Fruit fly (Drosophila melanogaster) whole organism, embryonic: ENCODE results near the gene yellow-f.

Experiments used
- BEAF-32 ChIP-seq: fragments of 200-800 bp; sonication (Bioruptor generic); optimal IDR thresholded peaks from 3 replicates; lab custom pipeline; 2017; ENCODE audit warnings: missing biosample characterization, missing genetic modification characterization, mild to moderate bottlenecking, moderate library complexity, missing genetic modification reagents
- CG10431 ChIP-seq: fragments of 200-800 bp; sonication (Bioruptor generic); optimal IDR thresholded peaks from 3 replicates; lab custom pipeline; 2018; ENCODE audit warnings: missing biosample characterization, mild to moderate bottlenecking, missing genetic modification characterization
- CG10654 ChIP-seq: fragments of 200-800 bp; sonication (Bioruptor generic); optimal IDR thresholded peaks from 2 replicates; lab custom pipeline; 2016; ENCODE audit warnings: missing biosample characterization, missing genetic modification characterization
- CG12659 ChIP-seq: fragments of 200-800 bp; sonication (Bioruptor generic); optimal IDR thresholded peaks from 3 replicates; lab custom pipeline; 2017; ENCODE audit warnings: mild to moderate bottlenecking, missing biosample characterization, missing genetic modification reagents, missing genetic modification characterization
- CG13296 ChIP-seq: fragments of 200-800 bp; sonication (Bioruptor generic); optimal IDR thresholded peaks from 3 replicates; lab custom pipeline; 2018; ENCODE audit warnings: missing biosample characterization, mild to moderate bottlenecking, missing genetic modification characterization
- CG16863 ChIP-seq: fragments of 200-800 bp; sonication (Bioruptor generic); optimal IDR thresholded peaks from 3 replicates; lab custom pipeline; 2016; ENCODE audit warnings: missing biosample characterization, missing genetic modification characterization
- CG17829 ChIP-seq: fragments of 200-800 bp; optimal IDR thresholded peaks from 2 replicates; lab custom pipeline; 2019; ENCODE audit warnings: missing biosample characterization, mild to moderate bottlenecking, missing genetic modification characterization, moderate library complexity
- CG18764 ChIP-seq: fragments of 200-800 bp; sonication (Bioruptor generic); optimal IDR thresholded peaks from 3 replicates; lab custom pipeline; 2016; ENCODE audit warnings: missing biosample characterization, missing genetic modification characterization
- CG2129 ChIP-seq: fragments of 200-800 bp; sonication (Bioruptor generic); IDR thresholded peaks from 2 replicates; pipeline ENCODE4 v1.3.6; 2022; ENCODE audit warnings: missing biosample characterization, missing genetic modification characterization; ENCODE audit not compliant: partially characterized antibody
- CG2875 ChIP-seq: fragments of 200-800 bp; sonication (Bioruptor generic); optimal IDR thresholded peaks from 2 replicates; lab custom pipeline; 2017; ENCODE audit warnings: missing biosample characterization, mild to moderate bottlenecking, missing genetic modification characterization, missing genetic modification reagents
- CG3163 ChIP-seq: fragments of 200-800 bp; sonication (Bioruptor generic); optimal IDR thresholded peaks from 3 replicates; lab custom pipeline; 2016; ENCODE audit warnings: missing biosample characterization, missing genetic modification characterization
- CG43689 ChIP-seq: fragments of 200-800 bp; sonication (Bioruptor generic); IDR thresholded peaks from 2 replicates; pipeline ENCODE4 v1.3.6; 2022; ENCODE audit warnings: missing biosample characterization, missing genetic modification characterization
- CG8281 ChIP-seq: fragments of 200-800 bp; sonication (Bioruptor generic); optimal IDR thresholded peaks from 2 replicates; lab custom pipeline; 2018; ENCODE audit warnings: missing biosample characterization, mild to moderate bottlenecking, missing genetic modification characterization, moderate library complexity
- CTCF ChIP-seq: fragments of 200-800 bp; sonication (Bioruptor generic); optimal IDR thresholded peaks from 2 replicates; lab custom pipeline; 2017; ENCODE audit warnings: missing biosample characterization, mild to moderate bottlenecking, missing genetic modification characterization, moderate library complexity
- D19A ChIP-seq: fragments of 200-800 bp; optimal IDR thresholded peaks from 3 replicates; lab custom pipeline; 2019; ENCODE audit warnings: missing biosample characterization, mild to moderate bottlenecking, missing genetic modification characterization, moderate library complexity
- Dbx ChIP-seq: fragments of 200-800 bp; sonication (Bioruptor generic); IDR thresholded peaks from 3 replicates; pipeline ENCODE4 v1.3.6; 2022; ENCODE audit warnings: missing biosample characterization, missing genetic modification characterization
- Dek ChIP-seq: fragments of 200-800 bp; sonication (Bioruptor generic); optimal IDR thresholded peaks from 3 replicates; lab custom pipeline; 2019; ENCODE audit warnings: missing biosample characterization, mild to moderate bottlenecking, missing genetic modification characterization, moderate library complexity
- Doc3 ChIP-seq: fragments of 200-800 bp; sonication (Bioruptor generic); IDR thresholded peaks from 3 replicates; pipeline ENCODE4 v1.3.6; 2022; ENCODE audit warnings: missing biosample characterization, missing genetic modification characterization; ENCODE audit not compliant: partially characterized antibody
- E2f1 ChIP-seq: fragments of 200-800 bp; sonication (Bioruptor generic); IDR thresholded peaks from 2 replicates; pipeline ENCODE4 v1.3.6; 2022; ENCODE audit warnings: missing biosample characterization, missing genetic modification characterization
- HLH54F ChIP-seq: fragments of 200-800 bp; sonication (Bioruptor generic); optimal IDR thresholded peaks from 3 replicates; lab custom pipeline; 2016; ENCODE audit warnings: missing biosample characterization, missing genetic modification characterization
- Hmx ChIP-seq: fragments of 200-800 bp; sonication (Bioruptor generic); optimal IDR thresholded peaks from 2 replicates; lab custom pipeline; 2016; ENCODE audit warnings: missing biosample characterization, missing genetic modification characterization
- Hsf ChIP-seq: fragments of 200-800 bp; sonication (Bioruptor generic); optimal IDR thresholded peaks from 3 replicates; lab custom pipeline; 2016; ENCODE audit warnings: missing biosample characterization, missing genetic modification characterization
- Nf-YA ChIP-seq: fragments of 200-800 bp; sonication (Bioruptor generic); IDR thresholded peaks from 2 replicates; pipeline ENCODE4 v1.3.6; 2022; ENCODE audit warnings: missing biosample characterization, missing genetic modification characterization
- Nf-YB ChIP-seq: fragments of 200-800 bp; sonication (Bioruptor generic); optimal IDR thresholded peaks from 3 replicates; lab custom pipeline; 2019; ENCODE audit warnings: missing biosample characterization, mild to moderate bottlenecking, missing genetic modification characterization, moderate library complexity
- Oaz ChIP-seq: fragments of 200-800 bp; sonication (Bioruptor generic); IDR thresholded peaks from 2 replicates; pipeline ENCODE4 v1.3.6; 2022; ENCODE audit warnings: missing biosample characterization, missing genetic modification characterization
- TFAM ChIP-seq: fragments of 200-800 bp; sonication (Bioruptor generic); optimal IDR thresholded peaks from 2 replicates; lab custom pipeline; 2017; ENCODE audit warnings: missing biosample characterization, missing genetic modification characterization, inconsistent platforms
- Tbp ChIP-seq: fragments of >200 bp; optimal IDR thresholded peaks from 2 replicates; lab custom pipeline; 2018; ENCODE audit warnings: missing biosample characterization, missing genetic modification characterization
- abd-A ChIP-seq: fragments of 200-800 bp; sonication (Bioruptor generic); optimal IDR thresholded peaks from 3 replicates; lab custom pipeline; 2019; ENCODE audit warnings: missing biosample characterization, mild to moderate bottlenecking, missing genetic modification characterization, moderate library complexity
- bsh ChIP-seq, 2 experiments: fragments of 200-800 bp; sonication (Bioruptor generic); optimal IDR thresholded peaks; 2 replicates each; lab custom pipeline; 2017 to 2018; ENCODE audit warnings: mild to moderate bottlenecking in 2 of 2, missing biosample characterization in 2 of 2, missing genetic modification characterization in 2 of 2, moderate library complexity in 1 of 2
- btn ChIP-seq: fragments of 200-800 bp; sonication (Bioruptor generic); optimal IDR thresholded peaks from 2 replicates; lab custom pipeline; 2016; ENCODE audit warnings: missing biosample characterization, missing genetic modification characterization
- caup ChIP-seq: fragments of 200-800 bp; sonication (Bioruptor generic); optimal IDR thresholded peaks from 3 replicates; lab custom pipeline; 2017; ENCODE audit warnings: missing biosample characterization, mild to moderate bottlenecking, missing genetic modification characterization, moderate library complexity; ENCODE audit not compliant: severe bottlenecking
- chn ChIP-seq: fragments of 200-800 bp; sonication (Bioruptor generic); optimal IDR thresholded peaks from 2 replicates; lab custom pipeline; 2016; ENCODE audit warnings: missing biosample characterization, missing genetic modification characterization
- corto ChIP-seq: fragments of 200-800 bp; sonication (Bioruptor generic); optimal IDR thresholded peaks from 2 replicates; lab custom pipeline; 2016; ENCODE audit warnings: missing biosample characterization, mild to moderate bottlenecking, missing genetic modification characterization, moderate library complexity
- fd64A ChIP-seq: fragments of 200-800 bp; sonication (Bioruptor generic); optimal IDR thresholded peaks from 3 replicates; lab custom pipeline; 2018; ENCODE audit warnings: missing biosample characterization, mild to moderate bottlenecking, missing genetic modification characterization
- grau ChIP-seq: fragments of 200-800 bp; optimal IDR thresholded peaks from 3 replicates; lab custom pipeline; 2019; ENCODE audit warnings: missing biosample characterization, mild to moderate bottlenecking, missing genetic modification characterization, moderate library complexity
- hkb ChIP-seq, 2 experiments: fragments of 200-800 bp in 1 of 2; fragments of >200 bp in 1 of 2; sonication (Bioruptor generic) in 1 of 2; IDR thresholded peaks in 1 of 2; optimal IDR thresholded peaks in 1 of 2; 2 replicates each; pipeline versions ENCODE4 v1.3.6 to Lab custom; 2017 to 2022; ENCODE audit warnings: missing biosample characterization in 1 of 2, missing genetic modification characterization in 1 of 2
- jigr1 ChIP-seq: fragments of 200-800 bp; sonication (Bioruptor generic); IDR thresholded peaks from 3 replicates; pipeline ENCODE4 v1.3.6; 2022; ENCODE audit warnings: missing biosample characterization, missing genetic modification characterization
- knrl ChIP-seq: fragments of 200-800 bp; sonication (Bioruptor generic); IDR thresholded peaks from 3 replicates; pipeline ENCODE4 v1.3.6; 2022; ENCODE audit warnings: missing biosample characterization, missing genetic modification characterization; ENCODE audit not compliant: partially characterized antibody
- lab ChIP-seq: fragments of 200-800 bp; sonication (Bioruptor generic); optimal IDR thresholded peaks from 3 replicates; lab custom pipeline; 2017; ENCODE audit warnings: missing biosample characterization, missing genetic modification characterization, mild to moderate bottlenecking, moderate library complexity, missing genetic modification reagents
- lola ChIP-seq, 3 experiments: fragments of >200 bp in 2 of 3; fragments of 200-800 bp in 1 of 3; sonication (Bioruptor generic) in 1 of 3; optimal IDR thresholded peaks; 2 replicates each; lab custom pipeline; 2017 to 2019; ENCODE audit warnings: missing biosample characterization in 3 of 3, missing genetic modification characterization in 3 of 3, mild to moderate bottlenecking in 1 of 3, moderate library complexity in 1 of 3
- nerfin-2 ChIP-seq: fragments of 200-800 bp; sonication (Bioruptor generic); IDR thresholded peaks from 2 replicates; pipeline ENCODE4 v1.3.6; 2022; ENCODE audit warnings: missing biosample characterization, missing genetic modification characterization; ENCODE audit not compliant: partially characterized antibody
- peb ChIP-seq: fragments of 200-800 bp; sonication (Bioruptor generic); IDR thresholded peaks from 2 replicates; pipeline ENCODE4 v1.3.6; 2022; ENCODE audit warnings: missing biosample characterization, missing genetic modification characterization
- ranshi ChIP-seq: fragments of 200-800 bp; sonication (Bioruptor generic); IDR thresholded peaks from 2 replicates; pipeline ENCODE4 v1.3.6; 2022; ENCODE audit warnings: missing biosample characterization, missing genetic modification characterization
- sisA ChIP-seq: fragments of 200-800 bp; sonication (Bioruptor generic); IDR thresholded peaks from 2 replicates; pipeline ENCODE4 v1.3.6; 2022; ENCODE audit warnings: missing biosample characterization, missing genetic modification characterization
- slou ChIP-seq: fragments of 200-800 bp; sonication (Bioruptor generic); optimal IDR thresholded peaks from 3 replicates; lab custom pipeline; 2016; ENCODE audit warnings: missing biosample characterization, missing genetic modification characterization
- slp2 ChIP-seq: fragments of 200-800 bp; sonication (Bioruptor generic); optimal IDR thresholded peaks from 2 replicates; lab custom pipeline; 2016; ENCODE audit warnings: missing biosample characterization, missing genetic modification characterization
- unpg ChIP-seq: fragments of 200-800 bp; sonication (Bioruptor generic); optimal IDR thresholded peaks from 3 replicates; lab custom pipeline; 2018; ENCODE audit warnings: missing biosample characterization, mild to moderate bottlenecking, missing genetic modification characterization, moderate library complexity
- vfl ChIP-seq: fragments of 200-800 bp; sonication (Bioruptor generic); optimal IDR thresholded peaks from 2 replicates; lab custom pipeline; 2016; ENCODE audit warnings: missing biosample characterization, missing genetic modification characterization
- wdn ChIP-seq: fragments of 200-800 bp; sonication (Bioruptor generic); IDR thresholded peaks from 2 replicates; pipeline ENCODE4 v1.3.6; 2022; ENCODE audit warnings: missing biosample characterization, missing genetic modification characterization
- yki ChIP-seq: fragments of >200 bp; optimal IDR thresholded peaks from 3 replicates; lab custom pipeline; 2018

yellow-f gene

dm6 chr3R:12980628-12981219, 12.3 kb downstream of the yellow-f start, which contains the start of gene Paip2 (continued):
- peak; percentile 15 for TF ChIP-seq grau
- no peak for TF ChIP-seq CG2875 (GFP tag; lab: Kevin White, UChicago)
- TF ChIP-seq unpg (GFP tag; lab: Kevin White, UChicago): no peak
- peak; percentile 97 for TF ChIP-seq CG2129 (GFP tag; lab: Robert Waterston, UW)
- TF ChIP-seq Dek (tag; lab: Kevin White, UChicago): peak; percentile 19
- TF ChIP-seq nerfin-2 (GFP tag; lab: Robert Waterston, UW): peak; percentile 98
- TF ChIP-seq CG17829 (tag; lab: Kevin White, UChicago): peak; percentile 61
- TF ChIP-seq BEAF-32: peak; percentile 100
- TF ChIP-seq abd-A (tag; lab: Kevin White, UChicago): peak; percentile 85
- TF ChIP-seq Oaz (GFP tag; lab: Robert Waterston, UW): no peak
- TF ChIP-seq hkb (optimal IDR thresholded peaks at IDR 0.05; lab: Kevin White, UChicago): no peak
- TF ChIP-seq hkb (GFP tag; IDR thresholded peaks at IDR 0.05; lab: Robert Waterston, UW): 0 out of 2 replicates have a peak, but pooled peaks have one; percentile 25
- no peak for TF ChIP-seq Nf-YB
- TF ChIP-seq TFAM (GFP tag; lab: Kevin White, UChicago): no peak
- TF ChIP-seq bsh (GFP tag; optimal IDR thresholded peaks at IDR 0.05; lab: Kevin White, UChicago): no peak
- no peak for TF ChIP-seq caup
- no peak for TF ChIP-seq btn
- TF ChIP-seq lola (GFP tag; optimal IDR thresholded peaks at IDR 0.05; lab: Kevin White, UChicago): peak in 1 of 3 experiments; percentile 32
- TF ChIP-seq sisA (GFP tag; lab: Robert Waterston, UW): no peak
- TF ChIP-seq Tbp (GFP tag; lab: Kevin White, UChicago): no peak
- TF ChIP-seq CTCF: peak; percentile 91
- TF ChIP-seq lab (GFP tag; lab: Kevin White, UChicago): no peak
- peak; percentile 11 for TF ChIP-seq CG3163 (GFP tag; lab: Kevin White, UChicago)
- TF ChIP-seq jigr1: no peak
- TF ChIP-seq slou (GFP tag; lab: Kevin White, UChicago): no peak
- TF ChIP-seq wdn (GFP tag; lab: Robert Waterston, UW): no peak
- no peak for TF ChIP-seq CG18764
- TF ChIP-seq Dbx (GFP tag; lab: Robert Waterston, UW): no peak
- no peak for TF ChIP-seq CG10431 (GFP tag; lab: Kevin White, UChicago)
- TF ChIP-seq D19A (tag; lab: Kevin White, UChicago): peak; percentile 23
- peak; percentile 98 for TF ChIP-seq Doc3 (GFP tag; lab: Robert Waterston, UW)
- TF ChIP-seq CG12659: peak; percentile 70
- no peak for TF ChIP-seq Hmx
- no peak for TF ChIP-seq fd64A (GFP tag; lab: Kevin White, UChicago)
- TF ChIP-seq ranshi (GFP tag; lab: Robert Waterston, UW): no peak
- TF ChIP-seq CG8281 (tag; lab: Kevin White, UChicago): no peak
- TF ChIP-seq E2f1 (GFP tag; lab: Robert Waterston, UW): no peak
- TF ChIP-seq chn (GFP tag; lab: Kevin White, UChicago): no peak
- no peak for TF ChIP-seq yki
- TF ChIP-seq CG13296 (GFP tag; lab: Kevin White, UChicago): no peak
- TF ChIP-seq corto: no peak
- TF ChIP-seq CG16863 (GFP tag; lab: Kevin White, UChicago): no peak
- no peak for TF ChIP-seq Nf-YA (GFP tag; lab: Robert Waterston, UW)
- TF ChIP-seq HLH54F: no peak
- no peak for TF ChIP-seq CG43689 (GFP tag; lab: Robert Waterston, UW)
- no peak for TF ChIP-seq vfl (GFP tag; lab: Kevin White, UChicago)
- TF ChIP-seq Hsf (GFP tag; lab: Kevin White, UChicago): no peak
- no peak for TF ChIP-seq peb (GFP tag; lab: Robert Waterston, UW)
- TF ChIP-seq knrl (GFP tag; lab: Robert Waterston, UW): peak; percentile 99
- no peak for TF ChIP-seq CG10654 (GFP tag; lab: Kevin White, UChicago)
- no peak for TF ChIP-seq slp2 (GFP tag; lab: Kevin White, UChicago)
